Fruit fly (Drosophila melanogaster): Measurements from ENCODE around the gene Hk.
A peak's percentile ranks its signal among the peaks of the same experiment; 100 is the strongest.

Gene Hk

DNA sequence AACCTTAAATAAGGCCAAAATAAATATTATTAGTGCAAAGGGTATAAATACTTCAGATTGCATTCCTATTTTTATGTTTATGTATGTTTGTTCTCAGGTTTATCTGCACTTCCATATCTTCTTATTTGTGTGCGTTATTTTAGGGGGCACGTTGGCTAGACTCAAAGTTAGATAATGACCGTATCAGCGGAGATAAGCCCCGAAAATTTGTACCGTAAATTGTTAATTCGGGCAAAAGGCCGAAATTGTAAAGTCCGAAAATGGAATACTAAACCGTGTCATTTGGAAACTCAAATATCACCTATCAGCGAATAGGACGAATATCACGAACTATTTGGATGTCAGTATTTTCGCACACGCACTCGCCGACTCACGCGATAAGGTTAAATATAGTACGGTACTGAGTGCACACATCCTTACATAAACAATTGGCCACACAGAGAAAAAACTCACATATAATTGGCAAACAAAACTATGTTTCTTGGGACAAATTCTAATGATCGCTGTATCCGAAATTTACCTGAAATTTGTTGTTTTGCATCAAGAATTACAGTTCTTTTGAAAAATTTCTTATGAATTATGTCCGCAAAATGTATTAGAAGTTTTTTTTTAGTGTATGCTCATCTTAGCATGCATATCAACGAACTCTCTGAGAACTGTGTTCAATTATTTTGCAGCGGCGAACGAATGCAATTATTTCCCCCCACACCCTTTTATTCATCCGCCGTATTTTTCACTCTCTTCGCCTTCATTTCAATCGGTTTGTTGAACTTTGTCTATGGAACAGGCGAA lies at the start of gene Hk (continued):
- TF ChIP-seq CG42726 (GFP tag; IDR thresholded peaks at IDR 0.05; ENCODE audit: partially characterized antibody) (no peak), bab2 (GFP tag; optimal IDR thresholded peaks at IDR 0.05) (peak; percentile 40), wdn (GFP tag; IDR thresholded peaks at IDR 0.05) (0 out of 2 replicates have a peak, but pooled peaks have one; percentile 24), Tbp (GFP tag; optimal IDR thresholded peaks at IDR 0.05) (no peak), cad (GFP tag; optimal IDR thresholded peaks at IDR 0.05) (no peak), insv (GFP tag; optimal IDR thresholded peaks at IDR 0.05) (no peak), CG9727 (GFP tag; optimal IDR thresholded peaks at IDR 0.05) (peak; percentile 61), Dref (GFP tag; IDR thresholded peaks at IDR 0.05) (no peak), pnt (GFP tag; optimal IDR thresholded peaks at IDR 0.05) (peak; percentile 3), ara (GFP tag; IDR thresholded peaks at IDR 0.05) (no peak), inv (GFP tag; IDR thresholded peaks at IDR 0.05; ENCODE audit: partially characterized antibody) (no peak), bcd (GFP tag; optimal IDR thresholded peaks at IDR 0.05) (peak; percentile 9), CG16815 (GFP tag; optimal IDR thresholded peaks at IDR 0.05) (no peak), maf-S (GFP tag; optimal IDR thresholded peaks at IDR 0.05) (peak; percentile 56), cg (GFP tag; optimal IDR thresholded peaks at IDR 0.05) (peak; percentile 9), pum (GFP tag; optimal IDR thresholded peaks at IDR 0.05) (peak; percentile 8), CG1602 (GFP tag; optimal IDR thresholded peaks at IDR 0.05) (peak; percentile 3), hth (optimal IDR thresholded peaks at IDR 0.05) (no peak), ro (GFP tag; IDR thresholded peaks at IDR 0.05) (no peak), Fer1 (GFP tag; optimal IDR thresholded peaks at IDR 0.05) (peak; percentile 54), jing (GFP tag; optimal IDR thresholded peaks at IDR 0.05) (no peak), Adf1 (GFP tag; IDR thresholded peaks at IDR 0.05) (no peak), dmrt11E (tag; optimal IDR thresholded peaks at IDR 0.05) (peak; percentile 26), ttk (GFP tag; IDR thresholded peaks at IDR 0.05) (no peak), pita (GFP tag; optimal IDR thresholded peaks at IDR 0.05) (no peak), CG9817 (tag; optimal IDR thresholded peaks at IDR 0.05) (peak; percentile 46), CG12155 (GFP tag; optimal IDR thresholded peaks at IDR 0.05) (peak; percentile 54), scrt (GFP tag; optimal IDR thresholded peaks at IDR 0.05) (no peak), lmd (GFP tag; IDR thresholded peaks at IDR 0.05) (no peak; the same call in 1 of the 2 replicates), kay (GFP tag; optimal IDR thresholded peaks at IDR 0.05) (peak; percentile 2), CG14050 (GFP tag; IDR thresholded peaks at IDR 0.05) (no peak), Rfx (GFP tag; IDR thresholded peaks at IDR 0.05) (peak; percentile 57), Oli (tag; optimal IDR thresholded peaks at IDR 0.05) (peak; percentile 46), pb (GFP tag; optimal IDR thresholded peaks at IDR 0.05) (peak; percentile 11), Optix (GFP tag; IDR thresholded peaks at IDR 0.05) (no peak), mam (GFP tag; optimal IDR thresholded peaks at IDR 0.05) (peak; percentile 72), nom (GFP tag; optimal IDR thresholded peaks at IDR 0.05) (peak; percentile 60), Ets65A (GFP tag) (peak; percentile 70), CG2678 (tag; optimal IDR thresholded peaks at IDR 0.05) (peak; percentile 57), ERR (GFP tag; optimal IDR thresholded peaks at IDR 0.05) (peak; percentile 26), CG32767 (GFP tag; IDR thresholded peaks at IDR 0.05) (no peak), CHES-1-like (GFP tag; optimal IDR thresholded peaks at IDR 0.05) (peak; percentile 33), Hey (tag; optimal IDR thresholded peaks at IDR 0.05) (peak; percentile 85), Usf (GFP tag; optimal IDR thresholded peaks at IDR 0.05) (peak; percentile 15), CG12299 (tag; optimal IDR thresholded peaks at IDR 0.05) (peak; percentile 3), CG31224 (GFP tag; IDR thresholded peaks at IDR 0.05) (no peak), CG3163 (GFP tag; optimal IDR thresholded peaks at IDR 0.05) (peak; percentile 4), CG8290 (GFP tag; optimal IDR thresholded peaks at IDR 0.05) (no peak), CG8290 (tag; optimal IDR thresholded peaks at IDR 0.05) (peak in 1 of 2 experiments; percentile 22), twi (tag; optimal IDR thresholded peaks at IDR 0.05) (no peak), CG12769 (tag; optimal IDR thresholded peaks at IDR 0.05) (peak; percentile 49)

Data from whole organism, embryonic.